Worm (Caenorhabditis elegans): ENCODE data around the gene W09H1.1.
A peak's percentile ranks its signal among the peaks of the same experiment; 100 is the strongest.

The W09H1.1 gene

DNA sequence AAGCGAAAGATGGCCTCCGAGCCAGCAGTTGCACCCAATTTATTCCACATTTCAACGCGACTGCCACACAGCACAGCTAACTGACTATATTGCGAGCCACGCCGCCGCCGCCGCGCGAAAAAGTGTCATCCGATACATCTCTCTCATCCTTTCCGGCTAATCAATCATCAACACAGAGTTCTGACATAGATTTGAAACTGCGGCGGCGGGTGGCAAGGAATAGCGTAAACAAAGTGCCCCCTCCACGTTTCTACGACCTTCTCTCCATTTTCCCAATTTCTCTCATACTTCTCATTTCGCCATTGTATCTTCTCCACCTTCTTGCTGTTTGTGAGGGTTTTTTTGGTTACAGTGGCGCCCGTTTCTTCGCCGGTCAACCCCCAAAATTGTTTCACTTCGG is 8.0 kb upstream of the W09H1.1 start (continued):
- TF ChIP-seq madf-9 (GFP tag; conservative IDR thresholded peaks at IDR 0.05) (no peak), daf-8 (GFP tag; IDR thresholded peaks at IDR 0.05) (no peak), madf-5 (GFP tag; IDR thresholded peaks at IDR 0.05) (no peak), ceh-20 (GFP tag; IDR thresholded peaks at IDR 0.05) (no peak), pqm-1 (tag; optimal IDR thresholded peaks at IDR 0.05) (no peak)

DNA sequence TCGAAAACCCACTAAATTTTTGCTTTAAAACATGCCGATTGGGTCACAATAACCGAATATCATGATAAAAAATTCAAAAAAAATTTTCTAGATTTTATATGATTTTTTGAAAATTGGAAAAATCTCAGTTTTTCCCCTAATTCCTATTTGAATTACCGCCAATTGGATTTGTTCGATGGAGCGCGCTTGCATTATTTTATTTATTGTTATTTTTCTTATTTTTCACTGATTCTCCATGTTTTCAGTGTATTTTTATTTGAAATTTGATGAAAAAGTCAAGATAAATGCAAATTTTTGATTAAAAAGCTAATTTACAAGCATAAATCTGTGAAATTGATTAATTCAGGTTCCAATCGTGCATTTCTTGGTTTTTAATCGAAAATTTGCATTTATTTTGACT is 6.7 kb upstream of the W09H1.1 start:
- TF ChIP-seq lin-38 (GFP tag; IDR thresholded peaks at IDR 0.05) = peak; percentile 58
- TF ChIP-seq zag-1 (tag; optimal IDR thresholded peaks at IDR 0.05) = no peak
- peak; percentile 36; the same call in 1 of the 2 replicates for TF ChIP-seq Y48G9A.11 (GFP tag; IDR thresholded peaks at IDR 0.05)
- TF ChIP-seq nhr-76 (tag; optimal IDR thresholded peaks at IDR 0.05) = no peak

DNA sequence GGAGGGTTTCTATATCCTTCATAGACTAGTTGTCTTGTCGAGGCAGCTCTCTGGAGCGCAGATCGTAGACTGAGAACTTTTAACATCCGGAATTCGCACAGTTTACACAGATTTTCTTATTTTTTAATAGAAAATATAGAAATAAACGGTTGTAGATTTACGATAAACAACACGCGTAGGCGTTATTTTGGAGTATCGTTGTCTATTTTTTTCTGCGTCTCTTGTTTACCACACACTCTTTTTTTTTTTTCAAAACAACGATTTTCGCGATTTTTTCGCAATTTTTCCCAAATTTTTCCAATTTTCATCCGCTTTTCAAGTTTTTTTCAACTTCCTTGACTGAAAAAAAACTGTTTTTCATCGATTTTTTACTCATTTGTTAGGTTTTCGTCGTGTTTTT is 5.8 kb upstream of the W09H1.1 start, which contains the start of gene mecr-1:
Gene mecr-1 (minus strand): TSS at position 127 of the 400 bp plus-strand sequence.
- TF ChIP-seq hlh-30 (tag; optimal IDR thresholded peaks at IDR 0.05; ENCODE audit: insufficient read depth) (no peak), Y48G9A.11 (GFP tag; IDR thresholded peaks at IDR 0.05) (peak; percentile 99), dpl-1 (GFP tag; optimal IDR thresholded peaks at IDR 0.05) (peak; percentile 47), lin-38 (GFP tag; IDR thresholded peaks at IDR 0.05) (peak; percentile 52), mes-2 (tag; optimal IDR thresholded peaks at IDR 0.05; ENCODE audit: poor library complexity, severe bottlenecking) (peak; percentile 51), lir-3 (tag; optimal IDR thresholded peaks at IDR 0.05) (no peak), hmg-1.1 (GFP tag; IDR thresholded peaks at IDR 0.05) (no peak), rbr-2 (tag; optimal IDR thresholded peaks at IDR 0.05) (peak; percentile 14), Y5F2A.4 (GFP tag; optimal IDR thresholded peaks at IDR 0.05) (no peak), daf-16 (GFP tag; optimal IDR thresholded peaks at IDR 0.05) (no peak), daf-16 (tag; optimal IDR thresholded peaks at IDR 0.05) (peak; percentile 87), mxl-2 (GFP tag; conservative IDR thresholded peaks at IDR 0.05) (no peak), arid-1 (GFP tag; conservative IDR thresholded peaks at IDR 0.05) (no peak), snpc-4 (tag; optimal IDR thresholded peaks at IDR 0.05) (no peak), lsy-2 (tag; optimal IDR thresholded peaks at IDR 0.05) (peak in 1 of 2 experiments; percentile 59), R02D3.7 (tag; optimal IDR thresholded peaks at IDR 0.05) (peak; percentile 82), madf-5 (GFP tag; IDR thresholded peaks at IDR 0.05) (no peak)

DNA sequence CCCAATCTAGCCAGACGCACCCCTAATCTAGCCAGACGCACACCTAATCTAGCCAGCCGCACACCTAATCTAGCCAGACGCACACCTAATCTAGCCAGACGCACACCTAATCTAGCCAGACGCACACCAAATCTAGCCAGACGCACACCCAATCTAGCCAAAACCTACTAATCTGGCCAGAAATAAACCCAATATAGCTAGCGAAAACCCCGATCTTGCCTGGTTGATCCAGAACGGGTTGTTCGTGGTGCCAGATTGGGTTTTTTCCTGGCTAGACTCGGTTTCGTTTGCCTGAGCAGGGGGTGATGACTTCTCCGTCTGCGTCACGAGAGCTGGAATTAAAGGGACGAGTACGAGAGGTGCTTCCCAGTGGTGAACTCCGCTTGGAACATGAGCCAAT is 2.8 kb upstream of the W09H1.1 start, which contains the start of gene W09H1.3:
Gene W09H1.3 (plus strand): TSS at position 301 of the 400 bp plus-strand sequence.
- TF ChIP-seq Y105C5A.15 (GFP tag; IDR thresholded peaks at IDR 0.05) = no peak
- TF ChIP-seq egl-43 (GFP tag; IDR thresholded peaks at IDR 0.05) = peak; percentile 44; the same call in 1 of the 2 replicates

DNA sequence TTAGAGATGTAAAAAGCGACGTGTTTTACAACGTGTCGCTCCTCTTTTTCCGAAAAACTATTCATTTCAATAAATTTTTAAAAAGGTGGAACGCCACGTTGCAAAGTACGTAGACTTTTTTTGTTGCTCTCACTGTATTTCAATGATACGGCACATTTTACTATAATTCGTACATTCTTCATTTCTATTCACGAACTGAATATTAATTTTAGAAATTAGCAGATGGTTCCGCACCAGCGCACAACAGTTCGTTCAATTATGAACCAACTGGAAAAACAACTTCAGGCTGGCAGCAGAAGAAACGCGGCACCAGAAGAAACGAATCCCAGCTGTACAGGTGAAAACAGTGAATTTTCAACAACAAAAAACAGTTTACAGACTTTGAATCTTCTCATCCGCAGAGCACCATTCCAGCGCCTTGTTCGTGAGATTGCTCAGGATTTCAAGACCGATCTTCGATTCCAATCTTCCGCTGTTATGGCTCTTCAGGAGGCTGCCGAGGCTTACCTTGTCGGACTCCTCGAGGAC is 1.9 kb upstream of the W09H1.1 start, which contains the start of the genes W09H1.4 and his-73:
Gene W09H1.4 (plus strand): TSS at position 301 of the 528 bp plus-strand sequence.
Gene his-73 (plus strand): TSS at position 478 of the 528 bp plus-strand sequence.
- TF ChIP-seq aha-1 (tag) = peak; percentile 31
- no peak for TF ChIP-seq mes-2 (tag; optimal IDR thresholded peaks at IDR 0.05; ENCODE audit: poor library complexity, severe bottlenecking)
- no peak for TF ChIP-seq saeg-2 (GFP tag; IDR thresholded peaks at IDR 0.05)

DNA sequence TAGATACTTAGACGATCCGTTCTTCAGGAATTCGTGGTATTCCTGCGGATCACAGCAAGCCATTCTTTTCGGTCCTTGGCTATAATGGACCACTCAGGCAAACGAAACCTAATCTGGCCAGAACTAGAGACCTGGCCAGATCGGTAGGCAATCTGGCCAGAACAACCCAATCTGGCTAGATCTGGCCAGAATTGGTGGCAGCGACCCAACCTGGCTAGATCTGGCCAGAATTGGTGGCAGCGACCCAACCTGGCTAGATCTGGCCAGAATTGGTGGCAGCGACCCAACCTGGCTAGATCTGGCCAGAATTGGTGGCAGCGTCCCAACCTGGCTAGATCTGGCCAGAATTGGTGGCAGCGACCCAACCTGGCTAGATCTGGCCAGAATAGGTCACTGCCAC is 930 bp upstream of the W09H1.1 start:
- TF ChIP-seq set-16 (GFP tag; IDR thresholded peaks at IDR 0.05) = peak; percentile 52

DNA sequence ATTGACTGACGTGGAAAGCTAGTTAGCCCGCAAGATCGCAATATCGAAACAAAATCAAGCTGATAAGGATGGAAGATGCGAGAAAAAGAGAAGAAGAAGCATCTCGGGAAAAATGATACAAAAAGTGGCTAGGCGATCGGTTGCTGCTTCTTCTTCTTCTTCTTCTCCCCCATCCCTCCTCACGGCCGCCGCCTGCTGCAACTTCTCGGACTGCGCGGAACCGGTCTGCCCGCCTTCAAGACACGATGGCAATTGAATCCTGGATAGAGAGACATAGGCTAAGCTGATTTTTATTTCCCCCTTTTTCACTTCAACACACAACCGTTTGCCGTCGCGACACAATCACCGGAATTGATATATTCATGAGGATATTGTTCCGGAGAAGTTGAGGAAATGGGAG is 6.9 kb downstream of the W09H1.1 start:
- TF ChIP-seq nhr-76 (tag; optimal IDR thresholded peaks at IDR 0.05) (no peak), snpc-1.2 (GFP tag; IDR thresholded peaks at IDR 0.05) (no peak), mes-2 (tag; optimal IDR thresholded peaks at IDR 0.05; ENCODE audit: poor library complexity, severe bottlenecking) (no peak), egl-27 (tag; optimal IDR thresholded peaks at IDR 0.05) (no peak), mxl-3 (GFP tag; optimal IDR thresholded peaks at IDR 0.05) (peak; percentile 53), madf-9 (GFP tag; conservative IDR thresholded peaks at IDR 0.05) (no peak), fos-1 (tag; optimal IDR thresholded peaks at IDR 0.05) (no peak), set-16 (GFP tag; IDR thresholded peaks at IDR 0.05) (peak; percentile 68), Y75B8A.6 (GFP tag; IDR thresholded peaks at IDR 0.05) (no peak)
